Worm (Caenorhabditis elegans) whole organism, midembryonic: ENCODE measurements around the gene C36C5.12.

Source experiments
- flt-1 ChIP-seq: fragments of 200-800 bp; sonication (Bioruptor generic); IDR thresholded peaks from 2 replicates; pipeline ENCODE4 v1.3.6; 2022; ENCODE audit warnings: missing genetic modification characterization, missing compliant biosample characterization
- ztf-29 ChIP-seq: fragments of 200-800 bp; sonication (Bioruptor generic); IDR thresholded peaks from 2 replicates; pipeline ENCODE4 v1.3.6; 2022; ENCODE audit warnings: missing genetic modification reagents, missing genetic modification characterization, missing compliant biosample characterization

ce11 chrV:3124912-3125311 lies 34.2 kb downstream of the C36C5.12 start, which contains the start of gene Y73C8C.12:
- TF ChIP-seq ztf-29 (GFP tag; lab: Robert Waterston, UW) (no peak), flt-1 (GFP tag; lab: Robert Waterston, UW) (no peak)
